Worm (Caenorhabditis elegans): ENCODE results near the gene sms-5.

sms-5 gene

ce11 chrII:467265-467664 is 28.0 kb upstream of the sms-5 start, which contains the start of gene nfyb-1:
Gene nfyb-1 (minus strand): TSS chrII:467365.
- no peak for TF ChIP-seq nhr-12 (tag; optimal IDR thresholded peaks at IDR 0.05)
- no peak for TF ChIP-seq nhr-77 (tag; optimal IDR thresholded peaks at IDR 0.05)
- no peak for TF ChIP-seq ZK546.5 (tag; optimal IDR thresholded peaks at IDR 0.05)
- TF ChIP-seq ceh-82 (tag; optimal IDR thresholded peaks at IDR 0.05), result no peak
- TF ChIP-seq eor-1 (tag; optimal IDR thresholded peaks at IDR 0.05), result no peak
- TF ChIP-seq elt-2 (tag; optimal IDR thresholded peaks at IDR 0.05), result no peak
- TF ChIP-seq fos-1 (tag; optimal IDR thresholded peaks at IDR 0.05), result no peak
- TF ChIP-seq ceh-16 (tag; optimal IDR thresholded peaks at IDR 0.05), result no peak
- TF ChIP-seq nfya-1 (tag; optimal IDR thresholded peaks at IDR 0.05; ENCODE audit: insufficient read depth), result no peak
- TF ChIP-seq pha-4 (tag; optimal IDR thresholded peaks at IDR 0.05), result no peak
- TF ChIP-seq ama-1 (optimal IDR thresholded peaks at IDR 0.05), result no peak
- no peak for TF ChIP-seq ceh-9 (tag; optimal IDR thresholded peaks at IDR 0.05)

ce11 chrII:470375-470774 is 24.8 kb upstream of the sms-5 start, which contains the start of gene tomm-22:
Gene tomm-22 (minus strand): TSS chrII:470475.
- TF ChIP-seq elt-1 (tag; optimal IDR thresholded peaks at IDR 0.05), result no peak
- no peak for TF ChIP-seq R02D3.7 (tag; optimal IDR thresholded peaks at IDR 0.05)
- no peak for TF ChIP-seq mml-1 (tag; optimal IDR thresholded peaks at IDR 0.05)
- TF ChIP-seq snpc-4 (tag; optimal IDR thresholded peaks at IDR 0.05), result no peak
- no peak for TF ChIP-seq egl-27 (tag; optimal IDR thresholded peaks at IDR 0.05)
- TF ChIP-seq nhr-11 (tag; optimal IDR thresholded peaks at IDR 0.05), result no peak

- TF ChIP-seq aly-2 (tag; optimal IDR thresholded peaks at IDR 0.05) (no peak), nhr-28 (tag; optimal IDR thresholded peaks at IDR 0.05) (no peak), nhr-11 (tag; optimal IDR thresholded peaks at IDR 0.05) (no peak), ztf-4 (tag; optimal IDR thresholded peaks at IDR 0.05) (no peak), hmg-11 (tag; optimal IDR thresholded peaks at IDR 0.05) (no peak), mml-1 (tag; optimal IDR thresholded peaks at IDR 0.05) (no peak), snpc-4 (tag; optimal IDR thresholded peaks at IDR 0.05) (no peak), ceh-82 (tag; optimal IDR thresholded peaks at IDR 0.05) (no peak), lsy-12 (tag; optimal IDR thresholded peaks at IDR 0.05) (no peak), nhr-25 (tag; optimal IDR thresholded peaks at IDR 0.05) (no peak)
Measured at ce11 chrII:473203-473602, 22.0 kb upstream of the sms-5 start, which contains the start of gene W07E6.5. Gene W07E6.5 (plus strand): TSS chrII:473503.

DNA sequence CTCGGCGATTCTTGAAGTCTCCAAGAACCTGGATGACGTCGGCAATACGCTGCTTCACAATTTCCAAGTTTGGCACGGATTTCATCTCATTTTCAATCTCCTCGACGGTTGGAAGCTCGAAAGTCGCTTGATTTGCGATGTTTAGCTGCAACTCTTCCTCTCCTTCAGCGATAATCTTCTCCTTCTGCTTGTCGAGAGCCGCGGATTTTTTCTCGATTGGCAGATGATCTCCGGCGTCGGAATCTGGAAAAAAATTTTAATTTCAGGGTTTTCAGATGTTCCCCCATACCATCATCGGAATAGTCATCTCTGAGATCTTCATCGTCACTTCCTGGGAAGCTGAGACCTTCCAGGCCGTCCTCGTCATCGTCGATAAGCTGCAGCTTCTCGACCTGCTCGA is 19.9 kb upstream of the sms-5 start:
- TF ChIP-seq snpc-4 (tag; optimal IDR thresholded peaks at IDR 0.05), result no peak
- no peak for TF ChIP-seq nhr-25 (tag; optimal IDR thresholded peaks at IDR 0.05)
- no peak for TF ChIP-seq lin-39 (tag; optimal IDR thresholded peaks at IDR 0.05)
- TF ChIP-seq egl-5 (tag; optimal IDR thresholded peaks at IDR 0.05), result no peak
- TF ChIP-seq tbx-2 (tag; optimal IDR thresholded peaks at IDR 0.05), result no peak
- no peak for TF ChIP-seq nhr-77 (tag; optimal IDR thresholded peaks at IDR 0.05)
- no peak for TF ChIP-seq ceh-82 (tag; optimal IDR thresholded peaks at IDR 0.05)
- no peak for TF ChIP-seq jun-1 (tag; optimal IDR thresholded peaks at IDR 0.05)
- no peak for TF ChIP-seq sea-2 (GFP tag; optimal IDR thresholded peaks at IDR 0.05)
- no peak for TF ChIP-seq fkh-2 (tag; optimal IDR thresholded peaks at IDR 0.05)
- TF ChIP-seq nhr-76 (tag; optimal IDR thresholded peaks at IDR 0.05), result no peak

DNA sequence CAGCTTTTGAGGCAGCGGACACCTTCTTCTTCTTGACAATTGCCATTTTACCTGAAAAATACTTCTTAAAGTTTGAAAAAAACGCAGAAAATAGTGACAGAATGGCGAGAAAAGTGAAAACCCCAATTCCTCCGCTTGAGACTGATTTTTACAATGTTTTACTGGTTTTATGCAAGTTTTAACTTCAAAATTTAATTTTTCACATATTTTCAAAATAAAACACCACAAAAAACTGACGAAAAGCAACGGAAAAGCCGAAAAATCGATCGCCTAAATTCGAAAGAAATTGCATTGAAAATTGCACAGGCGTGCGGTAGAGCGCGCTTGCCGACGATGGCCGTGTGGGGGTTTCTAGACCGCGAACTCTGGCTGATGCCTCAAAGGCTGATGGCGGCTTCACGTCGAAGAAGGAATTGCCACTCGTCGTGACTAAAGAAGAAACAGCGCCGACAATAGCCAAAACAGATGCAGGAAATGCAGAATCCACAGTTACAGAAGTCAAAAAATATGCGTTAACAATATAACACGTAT is 19.3 kb upstream of the sms-5 start, which contains the start of gene nsun-1:
nsun-1 (minus strand) TSS at position 51 of the 531 bp plus-strand sequence.
- TF ChIP-seq pha-4 (tag; optimal IDR thresholded peaks at IDR 0.05), result peak; percentile 43
- no peak for TF ChIP-seq pqm-1 (tag; optimal IDR thresholded peaks at IDR 0.05)
- TF ChIP-seq nhr-11 (tag; optimal IDR thresholded peaks at IDR 0.05), result no peak
- TF ChIP-seq elt-2 (tag; optimal IDR thresholded peaks at IDR 0.05), result peak; percentile 12
- TF ChIP-seq ZK546.5 (tag; optimal IDR thresholded peaks at IDR 0.05), result no peak
- TF ChIP-seq zag-1 (tag; optimal IDR thresholded peaks at IDR 0.05), result no peak
- no peak for TF ChIP-seq elt-3 (tag; optimal IDR thresholded peaks at IDR 0.05)
- no peak for TF ChIP-seq nhr-43 (tag; optimal IDR thresholded peaks at IDR 0.05; ENCODE audit: poor library complexity, severe bottlenecking)
- peak; percentile 88 for TF ChIP-seq lin-15B (tag; optimal IDR thresholded peaks at IDR 0.05)
- peak; percentile 64 for TF ChIP-seq nfya-1 (tag; optimal IDR thresholded peaks at IDR 0.05; ENCODE audit: insufficient read depth)
- peak; percentile 31 for TF ChIP-seq nhr-25 (tag; optimal IDR thresholded peaks at IDR 0.05)
- no peak for TF ChIP-seq nhr-67 (tag; optimal IDR thresholded peaks at IDR 0.05)
- TF ChIP-seq egl-27 (tag; optimal IDR thresholded peaks at IDR 0.05), result no peak
- peak; percentile 24 for TF ChIP-seq nhr-23 (tag; optimal IDR thresholded peaks at IDR 0.05)
- TF ChIP-seq skn-1 (tag; optimal IDR thresholded peaks at IDR 0.05), result peak; percentile 19
- TF ChIP-seq lin-39 (tag; optimal IDR thresholded peaks at IDR 0.05), result peak; percentile 31
- peak; percentile 28 for TF ChIP-seq egl-5 (tag; optimal IDR thresholded peaks at IDR 0.05)
- no peak for TF ChIP-seq nhr-28 (tag; optimal IDR thresholded peaks at IDR 0.05)
- TF ChIP-seq hmg-11 (tag; optimal IDR thresholded peaks at IDR 0.05), result peak; percentile 21
- peak; percentile 33 for TF ChIP-seq ceh-28 (tag; optimal IDR thresholded peaks at IDR 0.05)
- no peak for TF ChIP-seq ceh-82 (tag; optimal IDR thresholded peaks at IDR 0.05)
- no peak for TF ChIP-seq mdl-1 (tag; optimal IDR thresholded peaks at IDR 0.05)
